Worm (Caenorhabditis elegans) whole organism, late embryonic: ENCODE data around the gene srh-233.

Experiments
- K09A11.1 ChIP-seq: sonication (generic microtip); optimal IDR thresholded peaks from 2 replicates; lab custom pipeline; 2017; ENCODE audit warnings: antibody characterized with exemption, mild to moderate bottlenecking, missing genetic modification characterization, missing compliant biosample characterization; ENCODE audit not compliant: insufficient read depth
- T23F11.4 ChIP-seq: fragments of 200-800 bp; sonication (Bioruptor generic); optimal IDR thresholded peaks from 2 replicates; lab custom pipeline; 2018; ENCODE audit warnings: mild to moderate bottlenecking, missing genetic modification characterization, missing compliant biosample characterization
- ama-1 ChIP-seq: fragments of 150-350 bp; optimal IDR thresholded peaks from 2 replicates; lab custom pipeline; 2014
- ceh-14 ChIP-seq: sonication (generic microtip); optimal IDR thresholded peaks from 2 replicates; lab custom pipeline; 2016; ENCODE audit warnings: missing genotype, missing genetic modification characterization, missing compliant biosample characterization
- ets-4 ChIP-seq: sonication (generic microtip); optimal IDR thresholded peaks from 2 replicates; lab custom pipeline; 2016; ENCODE audit warnings: missing genetic modification characterization, missing compliant biosample characterization
- hlh-8 ChIP-seq: sonication (generic microtip); optimal IDR thresholded peaks from 2 replicates; lab custom pipeline; 2016; ENCODE audit warnings: missing genotype, missing genetic modification characterization, missing compliant biosample characterization
- pag-3 ChIP-seq: sonication (generic microtip); optimal IDR thresholded peaks from 2 replicates; lab custom pipeline; 2016; ENCODE audit warnings: missing compliant biosample characterization, missing genetic modification characterization, borderline replicate concordance

ce11 chrV:20074345-20074744, 25.2 kb downstream of the srh-233 start:
- no peak for TF ChIP-seq T23F11.4 (GFP tag; lab: Kevin White, UChicago)
- TF ChIP-seq hlh-8 (tag; lab: Kevin White, UChicago) = no peak
- TF ChIP-seq ets-4 (tag; lab: Kevin White, UChicago) = no peak
- TF ChIP-seq ama-1 (lab: Kevin White, UChicago) = no peak
- no peak for TF ChIP-seq ceh-14 (tag; lab: Kevin White, UChicago)
- TF ChIP-seq K09A11.1 (tag; lab: Kevin White, UChicago) = no peak
- TF ChIP-seq pag-3 = no peak
